Fruit fly (Drosophila melanogaster): Measurements from ENCODE around the gene CG17477.

DNA sequence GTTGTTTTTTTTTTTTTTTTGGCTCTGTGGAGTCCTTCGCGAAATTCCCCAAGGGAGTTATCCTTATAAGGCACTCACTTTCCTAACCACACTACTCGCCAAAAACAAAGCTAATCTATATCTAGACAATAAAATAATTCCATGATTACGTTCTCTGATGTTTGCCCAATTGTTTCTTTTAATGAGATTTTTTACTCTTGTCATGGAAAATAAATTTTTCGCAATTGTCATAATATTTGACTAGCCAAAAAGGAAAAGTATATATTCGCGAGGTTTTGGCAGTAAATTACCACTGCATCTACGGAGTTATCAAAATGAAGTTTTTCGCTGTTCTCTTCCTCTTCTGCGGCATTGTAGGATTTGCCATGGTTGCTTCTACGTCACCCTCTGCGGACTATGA is 6.6 kb downstream of the CG17477 start, which contains the start of gene CG34278:
- TF ChIP-seq Kr (GFP tag; optimal IDR thresholded peaks at IDR 0.05) (no peak), vvl (GFP tag; IDR thresholded peaks at IDR 0.05) (no peak), CG6254 (GFP tag; optimal IDR thresholded peaks at IDR 0.05) (no peak), CG7987 (GFP tag; optimal IDR thresholded peaks at IDR 0.05) (no peak)

Measured in whole organism, embryonic.